Fruit fly (Drosophila melanogaster) whole organism, prepupa: ENCODE results near the gene CG32270.

ENCODE experiments used
- Blimp-1 ChIP-seq: fragments of 200-800 bp; sonication (Bioruptor generic); optimal IDR thresholded peaks from 3 replicates; lab custom pipeline; 2017; ENCODE audit warnings: missing biosample characterization, missing genetic modification characterization, mild to moderate bottlenecking, moderate library complexity, missing genetic modification reagents
- CG10631 ChIP-seq: fragments of 200-800 bp; sonication (Bioruptor generic); optimal IDR thresholded peaks from 2 replicates; lab custom pipeline; 2016; ENCODE audit warnings: missing biosample characterization, missing genetic modification characterization
- CG10669 ChIP-seq: fragments of 200-800 bp; sonication (Bioruptor generic); optimal IDR thresholded peaks from 3 replicates; lab custom pipeline; 2018; ENCODE audit warnings: missing biosample characterization, mild to moderate bottlenecking, missing genetic modification characterization, moderate library complexity
- CG11762 ChIP-seq: fragments of 200-800 bp; sonication (Bioruptor generic); optimal IDR thresholded peaks from 3 replicates; lab custom pipeline; 2016; ENCODE audit warnings: missing biosample characterization, missing genetic modification characterization; ENCODE audit not compliant: insufficient read depth
- CG11902 ChIP-seq: fragments of 200-800 bp; sonication (Bioruptor generic); optimal IDR thresholded peaks from 3 replicates; lab custom pipeline; 2016; ENCODE audit warnings: missing biosample characterization, missing genetic modification characterization
- CG15336 ChIP-seq: fragments of 200-800 bp; sonication (Bioruptor generic); IDR thresholded peaks from 2 replicates; pipeline ENCODE4 v1.3.6; 2022; ENCODE audit warnings: missing biosample characterization, missing genetic modification characterization
- CG16779 ChIP-seq: fragments of 200-800 bp; sonication (Bioruptor generic); optimal IDR thresholded peaks from 3 replicates; lab custom pipeline; 2017; ENCODE audit warnings: missing biosample characterization, mild to moderate bottlenecking, missing genetic modification characterization
- CG3032 ChIP-seq: fragments of 200-800 bp; optimal IDR thresholded peaks from 2 replicates; lab custom pipeline; 2019; ENCODE audit warnings: missing biosample characterization, mild to moderate bottlenecking, missing genetic modification characterization, moderate library complexity
- CG32006 ChIP-seq: fragments of 200-800 bp; sonication (Bioruptor generic); optimal IDR thresholded peaks from 3 replicates; lab custom pipeline; 2017; ENCODE audit warnings: missing biosample characterization, mild to moderate bottlenecking, missing genetic modification characterization
- CG34406 ChIP-seq: fragments of 200-800 bp; sonication (Bioruptor generic); optimal IDR thresholded peaks from 3 replicates; lab custom pipeline; 2016; ENCODE audit warnings: missing biosample characterization, missing genetic modification characterization
- CG6163 ChIP-seq: fragments of 200-800 bp; sonication (Bioruptor generic); IDR thresholded peaks from 3 replicates; pipeline ENCODE4 v1.3.6; 2022; ENCODE audit warnings: missing biosample characterization, missing genetic modification characterization
- CG6276 ChIP-seq: fragments of 200-800 bp; sonication (Bioruptor generic); optimal IDR thresholded peaks from 2 replicates; lab custom pipeline; 2017; ENCODE audit warnings: missing biosample characterization, mild to moderate bottlenecking, missing genetic modification characterization
- CG6792 ChIP-seq: fragments of 200-800 bp; sonication (Bioruptor generic); optimal IDR thresholded peaks from 3 replicates; lab custom pipeline; 2016; ENCODE audit warnings: missing biosample characterization, missing genetic modification characterization
- CG6808 ChIP-seq: fragments of 200-800 bp; sonication (Bioruptor generic); optimal IDR thresholded peaks from 3 replicates; lab custom pipeline; 2017; ENCODE audit warnings: missing biosample characterization, missing genetic modification characterization, mild to moderate bottlenecking, moderate library complexity, missing genetic modification reagents
- CG7368 ChIP-seq: fragments of 200-800 bp; sonication (Bioruptor generic); optimal IDR thresholded peaks from 3 replicates; lab custom pipeline; 2016; ENCODE audit warnings: missing biosample characterization, missing genetic modification characterization
- CG8119 ChIP-seq: fragments of 200-800 bp; sonication (Bioruptor generic); IDR thresholded peaks from 3 replicates; pipeline ENCODE4 v1.3.6; 2022; ENCODE audit warnings: missing biosample characterization, missing genetic modification characterization
- CG8319 ChIP-seq: fragments of 200-800 bp; sonication (Bioruptor generic); optimal IDR thresholded peaks from 3 replicates; lab custom pipeline; 2016; ENCODE audit warnings: missing biosample characterization, missing genetic modification characterization
- CG8632 ChIP-seq: fragments of 200-800 bp; sonication (Bioruptor generic); optimal IDR thresholded peaks from 3 replicates; lab custom pipeline; 2016; ENCODE audit warnings: missing biosample characterization, missing genetic modification characterization
- CG9139 ChIP-seq: fragments of 200-800 bp; sonication (Bioruptor generic); optimal IDR thresholded peaks from 3 replicates; lab custom pipeline; 2017; ENCODE audit warnings: missing biosample characterization, mild to moderate bottlenecking, missing genetic modification characterization
- Eip75B ChIP-seq: fragments of 200-800 bp; sonication (Bioruptor generic); optimal IDR thresholded peaks from 3 replicates; lab custom pipeline; 2016; ENCODE audit warnings: missing biosample characterization, missing genetic modification characterization
- Eip78C ChIP-seq: fragments of 200-800 bp; sonication (Bioruptor generic); peaks from one replicate; lab custom pipeline; 2016; ENCODE audit warnings: missing biosample characterization, missing genetic modification characterization
- Ets21C ChIP-seq: fragments of 200-800 bp; sonication (Bioruptor generic); optimal IDR thresholded peaks from 3 replicates; lab custom pipeline; 2016; ENCODE audit warnings: missing biosample characterization, missing genetic modification characterization
- Gug ChIP-seq: fragments of 200-800 bp; sonication (Bioruptor generic); IDR thresholded peaks from 2 replicates; pipeline ENCODE4 v1.3.6; 2022; ENCODE audit warnings: missing biosample characterization, missing genetic modification characterization
- Hr38 ChIP-seq: sonication (Bioruptor generic); optimal IDR thresholded peaks from 2 replicates; lab custom pipeline; 2016; ENCODE audit warnings: missing biosample characterization, missing genetic modification characterization
- Hr39 ChIP-seq: fragments of 200-800 bp; sonication (Bioruptor generic); optimal IDR thresholded peaks from 2 replicates; lab custom pipeline; 2016; ENCODE audit warnings: missing biosample characterization, missing genetic modification characterization
- Hr4 ChIP-seq: fragments of 200-800 bp; sonication (Bioruptor generic); optimal IDR thresholded peaks from 3 replicates; lab custom pipeline; 2016; ENCODE audit warnings: missing biosample characterization, missing genetic modification characterization
- Met ChIP-seq: fragments of 200-800 bp; sonication (Bioruptor generic); optimal IDR thresholded peaks from 3 replicates; lab custom pipeline; 2016; ENCODE audit warnings: missing biosample characterization, missing genetic modification characterization
- OdsH ChIP-seq: fragments of 200-800 bp; sonication (Bioruptor generic); optimal IDR thresholded peaks from 3 replicates; lab custom pipeline; 2016; ENCODE audit warnings: missing biosample characterization, missing genetic modification characterization
- Smox ChIP-seq: fragments of 200-800 bp; sonication (Bioruptor generic); optimal IDR thresholded peaks from 3 replicates; lab custom pipeline; 2016; ENCODE audit warnings: missing biosample characterization, missing genetic modification characterization
- Sox14 ChIP-seq: fragments of 200-800 bp; sonication (Bioruptor generic); optimal IDR thresholded peaks from 3 replicates; lab custom pipeline; 2016; ENCODE audit warnings: missing biosample characterization, missing genetic modification characterization
- achi ChIP-seq: fragments of 200-800 bp; sonication (Bioruptor generic); optimal IDR thresholded peaks from 3 replicates; lab custom pipeline; 2016; ENCODE audit warnings: missing biosample characterization, missing genetic modification characterization
- acj6 ChIP-seq: fragments of 200-800 bp; sonication (Bioruptor generic); optimal IDR thresholded peaks from 3 replicates; lab custom pipeline; 2016; ENCODE audit warnings: missing biosample characterization, missing genetic modification characterization
- cyc ChIP-seq: fragments of 200-800 bp; sonication (Bioruptor generic); optimal IDR thresholded peaks from 3 replicates; lab custom pipeline; 2016; ENCODE audit warnings: missing biosample characterization, missing genetic modification characterization
- dac ChIP-seq: fragments of 200-800 bp; sonication (Bioruptor generic); optimal IDR thresholded peaks from 2 replicates; lab custom pipeline; 2017; ENCODE audit warnings: missing biosample characterization, mild to moderate bottlenecking, missing genetic modification characterization
- dsx ChIP-seq: fragments of 200-800 bp; optimal IDR thresholded peaks from 3 replicates; lab custom pipeline; 2019; ENCODE audit warnings: missing biosample characterization, mild to moderate bottlenecking, missing genetic modification characterization, moderate library complexity; ENCODE audit not compliant: poor library complexity, severe bottlenecking
- fd85E ChIP-seq: fragments of 200-800 bp; sonication (Bioruptor generic); optimal IDR thresholded peaks from 3 replicates; lab custom pipeline; 2016; ENCODE audit warnings: missing biosample characterization, missing genetic modification characterization
- fkh ChIP-seq: fragments of 200-800 bp; sonication (Bioruptor generic); optimal IDR thresholded peaks from 3 replicates; lab custom pipeline; 2017; ENCODE audit warnings: missing biosample characterization, mild to moderate bottlenecking, missing genetic modification characterization, moderate library complexity
- lz ChIP-seq: fragments of 200-800 bp; sonication (Bioruptor generic); optimal IDR thresholded peaks from 3 replicates; lab custom pipeline; 2016; ENCODE audit warnings: missing biosample characterization, missing genetic modification characterization
- pdm3 ChIP-seq: fragments of 200-800 bp; sonication (Bioruptor generic); optimal IDR thresholded peaks from 3 replicates; lab custom pipeline; 2016; ENCODE audit warnings: missing biosample characterization, missing genetic modification characterization
- spab ChIP-seq: fragments of 200-800 bp; sonication (Bioruptor generic); optimal IDR thresholded peaks from 2 replicates; lab custom pipeline; 2017; ENCODE audit warnings: missing biosample characterization, mild to moderate bottlenecking, missing genetic modification characterization, missing genetic modification reagents
- ss ChIP-seq, 2 experiments: fragments of 200-800 bp; sonication (Bioruptor generic); optimal IDR thresholded peaks; 2 replicates in 1 of 2; 3 replicates in 1 of 2; lab custom pipeline; 2017 to 2018; ENCODE audit warnings: mild to moderate bottlenecking in 2 of 2, missing biosample characterization in 2 of 2, missing genetic modification characterization in 2 of 2, moderate library complexity in 1 of 2
- svp ChIP-seq: fragments of 200-800 bp; sonication (Bioruptor generic); peaks from one replicate; lab custom pipeline; 2016; ENCODE audit warnings: missing biosample characterization, missing genetic modification characterization
- vri ChIP-seq: fragments of 200-800 bp; sonication (Bioruptor generic); optimal IDR thresholded peaks from 3 replicates; lab custom pipeline; 2016; ENCODE audit warnings: missing biosample characterization, mild to moderate bottlenecking, missing genetic modification characterization

CG32270 gene

DNA sequence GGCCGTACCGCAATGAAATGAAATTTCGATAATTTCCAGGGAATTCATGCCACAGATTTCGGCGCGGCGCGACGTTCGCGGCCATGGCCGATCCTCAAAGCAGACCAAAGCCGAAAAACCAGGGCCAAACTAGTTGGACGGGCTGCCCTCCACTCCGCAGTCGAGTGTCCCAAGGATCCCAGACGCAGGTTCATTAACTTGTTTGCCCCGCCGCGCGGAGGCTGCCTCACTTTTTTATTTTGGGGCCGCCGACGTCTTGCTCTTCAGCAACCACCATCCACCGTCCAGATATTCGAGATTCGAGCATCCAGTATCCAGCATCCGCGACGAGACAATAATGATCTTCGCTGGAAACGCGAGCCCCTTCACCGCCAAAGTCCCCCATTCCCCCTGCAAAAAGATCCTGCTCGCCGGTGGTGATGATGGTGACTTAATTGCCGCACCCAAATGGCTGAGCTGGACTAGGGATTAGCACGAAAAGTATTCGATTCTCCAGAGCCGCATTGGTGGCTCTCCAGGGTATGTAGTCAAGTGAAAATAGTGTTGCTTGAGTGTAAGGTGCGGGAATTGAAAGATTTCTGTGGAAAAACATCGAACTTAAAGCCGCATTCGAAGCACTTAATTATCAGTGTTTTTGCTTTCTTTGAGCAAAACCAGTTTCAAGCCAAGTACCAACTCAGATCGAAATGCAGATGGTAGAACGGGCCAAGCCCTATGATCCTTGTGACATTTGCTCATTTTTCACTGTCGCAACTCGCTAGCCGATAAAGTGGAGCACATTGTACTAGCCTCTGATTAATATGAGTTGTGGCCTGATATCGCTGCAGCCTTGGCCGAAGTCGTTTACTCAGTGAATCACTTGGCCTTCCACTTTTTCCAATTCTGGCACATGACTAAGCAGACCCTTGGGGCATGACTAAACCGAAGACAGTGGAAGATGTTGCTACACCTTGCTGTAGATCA lies 33.6 kb upstream of the CG32270 start (continued):
- TF ChIP-seq CG6808 (GFP tag; lab: Kevin White, UChicago) (peak; percentile 32), CG8119 (GFP tag; lab: Robert Waterston, UW) (no peak), Eip78C (peak; percentile 86), cyc (GFP tag; lab: Kevin White, UChicago) (no peak), ss (GFP tag; optimal IDR thresholded peaks at IDR 0.05; lab: Kevin White, UChicago) (peak; percentile 39 to 77), CG11762 (GFP tag; lab: Kevin White, UChicago) (no peak), Met (GFP tag; lab: Kevin White, UChicago) (no peak), CG8319 (peak; percentile 16), Gug (GFP tag; lab: Robert Waterston, UW) (no peak), fkh (no peak)
- TF ChIP-seq, all 60 proteins: peak for 25

dm6 chr3L:3241368-3241640 lies 32.5 kb upstream of the CG32270 start:
- peak; percentile 81 for TF ChIP-seq svp (GFP tag; lab: Kevin White, UChicago)
- TF ChIP-seq spab (GFP tag; lab: Kevin White, UChicago) = no peak

DNA sequence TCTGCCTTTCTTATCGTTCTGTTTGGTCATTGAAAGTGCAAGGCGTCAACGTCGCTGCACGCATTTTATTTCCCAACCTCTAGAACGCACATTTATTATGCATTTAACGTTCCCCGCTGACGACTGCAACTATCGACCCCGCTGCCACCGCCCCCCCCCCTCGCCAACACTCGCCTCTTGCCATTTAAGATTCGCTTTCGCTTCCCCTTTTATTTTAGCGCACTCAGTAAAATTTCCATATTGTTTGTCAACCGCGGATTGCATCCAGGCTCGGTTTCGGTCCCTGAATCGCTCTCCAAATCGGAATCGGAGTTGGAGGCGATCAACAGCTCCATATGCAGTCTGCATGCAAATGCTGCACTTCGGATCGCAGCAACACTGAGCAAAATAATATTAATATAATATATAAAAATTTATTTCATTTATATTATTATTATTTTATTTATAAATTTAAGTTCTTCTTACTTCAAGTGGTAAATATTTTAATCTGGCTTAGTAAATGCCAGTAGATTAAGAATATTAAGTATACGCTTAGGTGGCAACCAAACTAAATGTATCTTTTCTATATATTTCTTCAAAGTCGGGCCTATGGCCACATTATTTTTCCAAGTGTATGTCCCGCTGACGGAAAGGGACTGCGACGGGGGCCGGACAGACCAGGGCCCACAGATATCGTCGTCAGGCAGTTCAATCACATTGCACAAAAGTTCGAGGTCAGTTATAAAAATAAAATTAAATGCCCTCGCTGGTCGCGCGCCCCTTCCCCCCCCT lies 32.0 kb upstream of the CG32270 start:
- peak; percentile 94 for TF ChIP-seq acj6
- TF ChIP-seq CG34406 (GFP tag; lab: Kevin White, UChicago) = peak; percentile 98
- TF ChIP-seq CG6163 (GFP tag; lab: Robert Waterston, UW) = peak; percentile 93
- TF ChIP-seq CG6792 (GFP tag; lab: Kevin White, UChicago) = peak; percentile 94
- TF ChIP-seq OdsH (GFP tag; lab: Kevin White, UChicago) = peak; percentile 93
- peak; percentile 99 for TF ChIP-seq spab (GFP tag; lab: Kevin White, UChicago)
- TF ChIP-seq Ets21C = peak; percentile 76
- peak; percentile 98 for TF ChIP-seq CG8632 (GFP tag; lab: Kevin White, UChicago)
- TF ChIP-seq dsx (GFP tag; lab: Kevin White, UChicago) = peak; percentile 97
- peak; percentile 77 for TF ChIP-seq fd85E
- peak; percentile 50 for TF ChIP-seq dac (GFP tag; lab: Kevin White, UChicago)
- no peak for TF ChIP-seq Hr38 (GFP tag; lab: Kevin White, UChicago)
- peak; percentile 99 for TF ChIP-seq ss (GFP tag; optimal IDR thresholded peaks at IDR 0.05; lab: Kevin White, UChicago)
- peak; percentile 91 for TF ChIP-seq Sox14
- TF ChIP-seq CG32006 (GFP tag; lab: Kevin White, UChicago) = peak; percentile 95
- peak; percentile 82 for TF ChIP-seq Blimp-1 (GFP tag; lab: Kevin White, UChicago)
- TF ChIP-seq pdm3 = peak; percentile 88
- peak; percentile 83 for TF ChIP-seq Smox (GFP tag; lab: Kevin White, UChicago)
- peak; percentile 96 for TF ChIP-seq achi (GFP tag; lab: Kevin White, UChicago)
- TF ChIP-seq CG3032 (tag; lab: Kevin White, UChicago) = peak; percentile 99
- peak; percentile 94 for TF ChIP-seq CG16779 (tag; lab: Kevin White, UChicago)
- TF ChIP-seq cyc (GFP tag; lab: Kevin White, UChicago) = peak; percentile 92
- peak; percentile 84 for TF ChIP-seq vri (GFP tag; lab: Kevin White, UChicago)
- peak; percentile 87 for TF ChIP-seq CG6276 (GFP tag; lab: Kevin White, UChicago)
- TF ChIP-seq CG11762 (GFP tag; lab: Kevin White, UChicago) = peak; percentile 92
- peak; percentile 98 for TF ChIP-seq CG9139
- TF ChIP-seq Met (GFP tag; lab: Kevin White, UChicago) = peak; percentile 89
- peak; percentile 86 for TF ChIP-seq Eip75B (GFP tag; lab: Kevin White, UChicago)
- TF ChIP-seq CG7368 (GFP tag; lab: Kevin White, UChicago) = peak; percentile 91
- peak; percentile 86 for TF ChIP-seq lz (GFP tag; lab: Kevin White, UChicago)
- TF ChIP-seq Hr4 = peak; percentile 83
- TF ChIP-seq CG8119 (GFP tag; lab: Robert Waterston, UW) = peak; percentile 92
- peak; percentile 86 for TF ChIP-seq CG15336 (GFP tag; lab: Robert Waterston, UW)
- TF ChIP-seq CG10631 (GFP tag; lab: Kevin White, UChicago) = peak; percentile 95
- TF ChIP-seq svp (GFP tag; lab: Kevin White, UChicago) = peak; percentile 98
- peak; percentile 88 for TF ChIP-seq Hr39 (GFP tag; lab: Kevin White, UChicago)
- peak; percentile 97 for TF ChIP-seq Eip78C
- TF ChIP-seq CG11902 (GFP tag; lab: Kevin White, UChicago) = peak; percentile 94
- TF ChIP-seq CG10669 = peak; percentile 98
